Fruit fly (Drosophila melanogaster): ENCODE measurements around the gene wrm1.

The wrm1 gene

dm6 chr3L:7367798-7368678 is 33.0 kb upstream of the wrm1 start (continued):
- TF ChIP-seq CG7839 (tag; optimal IDR thresholded peaks at IDR 0.05) (peak; percentile 55), ssp (GFP tag; IDR thresholded peaks at IDR 0.05) (no peak), CG43689 (GFP tag; IDR thresholded peaks at IDR 0.05) (no peak), nerfin-2 (GFP tag; IDR thresholded peaks at IDR 0.05; ENCODE audit: partially characterized antibody) (no peak), corto (GFP tag; optimal IDR thresholded peaks at IDR 0.05) (no peak), CG8388 (GFP tag; optimal IDR thresholded peaks at IDR 0.05) (no peak), Jarid2 (GFP tag; optimal IDR thresholded peaks at IDR 0.05) (no peak), D19B (GFP tag; optimal IDR thresholded peaks at IDR 0.05) (no peak), NFAT (GFP tag; IDR thresholded peaks at IDR 0.05) (no peak), sc (optimal IDR thresholded peaks at IDR 0.05) (no peak), sc (GFP tag; optimal IDR thresholded peaks at IDR 0.05) (no peak), ranshi (GFP tag; IDR thresholded peaks at IDR 0.05) (no peak), CG12236 (GFP tag; optimal IDR thresholded peaks at IDR 0.05) (no peak), CG1024 (GFP tag; IDR thresholded peaks at IDR 0.05) (no peak), CG3065 (GFP tag; optimal IDR thresholded peaks at IDR 0.05) (no peak), Bdp1 (GFP tag; optimal IDR thresholded peaks at IDR 0.05) (no peak), CG10267 (tag; optimal IDR thresholded peaks at IDR 0.05) (no peak), CG4617 (GFP tag; optimal IDR thresholded peaks at IDR 0.05; ENCODE audit: borderline replicate concordance) (no peak), grau (tag; optimal IDR thresholded peaks at IDR 0.05) (peak; percentile 25), CG2199 (GFP tag; IDR thresholded peaks at IDR 0.05) (0 out of 3 replicates have a peak, but pooled peaks have one; percentile 67), Trl (optimal IDR thresholded peaks at IDR 0.05) (peak in 1 of 2 experiments; percentile 19), Trl (GFP tag; optimal IDR thresholded peaks at IDR 0.05) (no peak), E2f1 (GFP tag; IDR thresholded peaks at IDR 0.05) (no peak), CG3281 (GFP tag; optimal IDR thresholded peaks at IDR 0.05) (peak; percentile 68), emc (GFP tag; optimal IDR thresholded peaks at IDR 0.05) (no peak), Ssrp (tag; optimal IDR thresholded peaks at IDR 0.05) (no peak), CG8765 (GFP tag; IDR thresholded peaks at IDR 0.05) (no peak), CG16779 (GFP tag; IDR thresholded peaks at IDR 0.05) (no peak), disco-r (GFP tag; optimal IDR thresholded peaks at IDR 0.05) (no peak), salm (tag; optimal IDR thresholded peaks at IDR 0.05) (no peak), Six4 (GFP tag; optimal IDR thresholded peaks at IDR 0.05) (peak; percentile 1), CG1792 (GFP tag; optimal IDR thresholded peaks at IDR 0.05) (no peak), CG17328 (GFP tag; IDR thresholded peaks at IDR 0.05) (peak; percentile 33; the same call in 1 of the 2 replicates), ewg (GFP tag; optimal IDR thresholded peaks at IDR 0.05) (no peak), z (GFP tag; IDR thresholded peaks at IDR 0.05) (no peak), H15 (GFP tag; IDR thresholded peaks at IDR 0.05) (no peak), da (GFP tag; optimal IDR thresholded peaks at IDR 0.05) (no peak), dysf (GFP tag; IDR thresholded peaks at IDR 0.05) (0 out of 3 replicates have a peak, but pooled peaks have one; percentile 49), Xrp1 (GFP tag; IDR thresholded peaks at IDR 0.05) (peak; percentile 47; the same call in 1 of the 2 replicates), Fer2 (tag; optimal IDR thresholded peaks at IDR 0.05) (no peak), Atf6 (GFP tag; IDR thresholded peaks at IDR 0.05) (peak; percentile 50; the same call in 1 of the 2 replicates), zf30C (GFP tag; optimal IDR thresholded peaks at IDR 0.05) (peak; percentile 48), CG32772 (GFP tag; IDR thresholded peaks at IDR 0.05) (no peak), CG6689 (GFP tag; IDR thresholded peaks at IDR 0.05) (peak; percentile 45; the same call in 1 of the 2 replicates), CG31388 (GFP tag; optimal IDR thresholded peaks at IDR 0.05) (no peak), CG15479 (GFP tag; optimal IDR thresholded peaks at IDR 0.05) (peak; percentile 6), CG17829 (tag; optimal IDR thresholded peaks at IDR 0.05) (peak; percentile 20), CG6765 (GFP tag; optimal IDR thresholded peaks at IDR 0.05) (no peak), HLH54F (GFP tag; optimal IDR thresholded peaks at IDR 0.05) (no peak), cas (GFP tag; IDR thresholded peaks at IDR 0.05) (no peak), E2f2 (GFP tag; IDR thresholded peaks at IDR 0.05) (peak; percentile 24; the same call in 1 of the 2 replicates)

Data from whole organism, embryonic.